Fruit fly (Drosophila melanogaster): ENCODE data around the gene Septin2.

The Septin2 gene

DNA sequence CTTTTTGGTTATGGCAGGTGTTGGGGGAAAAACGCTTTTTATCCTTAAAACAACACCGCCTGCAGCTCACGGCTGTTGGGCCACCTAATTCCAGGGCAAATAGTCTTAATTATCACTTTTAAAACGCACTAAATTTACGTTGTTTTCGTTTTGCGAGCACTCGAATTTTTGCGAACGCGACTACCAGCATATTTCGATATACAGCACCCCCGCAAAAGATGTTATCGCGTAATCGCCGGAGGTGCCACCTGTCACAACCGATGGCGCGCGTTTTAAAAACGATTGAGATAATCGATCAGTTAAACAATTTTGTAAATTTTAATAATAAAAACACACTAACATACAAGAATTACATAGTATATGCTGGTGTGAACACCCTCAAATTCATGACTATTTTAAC is 36.1 kb downstream of the Septin2 start, which contains the start of gene Stat92E:
Gene Stat92E (minus strand): TSS at position 219 of the 400 bp plus-strand sequence.
- no peak for TF ChIP-seq noc (tag; optimal IDR thresholded peaks at IDR 0.05)

DNA sequence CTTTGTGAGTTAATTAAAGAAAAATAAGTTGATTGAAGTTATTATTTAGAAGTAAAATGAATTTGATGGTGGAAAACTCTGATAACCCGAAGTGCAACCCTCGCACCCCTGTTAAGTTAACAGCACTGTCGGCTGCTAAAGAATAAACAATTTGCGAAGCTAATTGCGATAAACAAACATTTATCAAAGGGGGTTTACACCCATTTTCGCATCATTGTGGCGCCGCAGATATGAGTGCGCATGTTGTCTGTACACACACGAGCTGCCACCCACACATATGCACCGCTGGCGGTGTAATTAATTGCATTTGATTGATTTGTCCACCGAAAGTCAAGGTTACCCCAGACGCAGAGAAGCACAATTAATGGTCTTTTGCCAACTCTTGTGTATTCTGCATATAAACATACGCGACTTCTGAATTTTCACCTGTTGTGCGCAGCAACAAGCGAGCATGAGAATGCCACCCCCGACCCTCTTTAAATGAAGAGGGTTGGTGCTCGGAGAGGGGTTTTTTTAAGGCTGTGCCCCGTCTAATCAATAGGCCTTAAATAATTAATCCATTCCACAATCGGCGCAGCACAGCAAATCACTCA is 36.6 kb downstream of the Septin2 start:
- no peak for TF ChIP-seq noc (tag; optimal IDR thresholded peaks at IDR 0.05)

DNA sequence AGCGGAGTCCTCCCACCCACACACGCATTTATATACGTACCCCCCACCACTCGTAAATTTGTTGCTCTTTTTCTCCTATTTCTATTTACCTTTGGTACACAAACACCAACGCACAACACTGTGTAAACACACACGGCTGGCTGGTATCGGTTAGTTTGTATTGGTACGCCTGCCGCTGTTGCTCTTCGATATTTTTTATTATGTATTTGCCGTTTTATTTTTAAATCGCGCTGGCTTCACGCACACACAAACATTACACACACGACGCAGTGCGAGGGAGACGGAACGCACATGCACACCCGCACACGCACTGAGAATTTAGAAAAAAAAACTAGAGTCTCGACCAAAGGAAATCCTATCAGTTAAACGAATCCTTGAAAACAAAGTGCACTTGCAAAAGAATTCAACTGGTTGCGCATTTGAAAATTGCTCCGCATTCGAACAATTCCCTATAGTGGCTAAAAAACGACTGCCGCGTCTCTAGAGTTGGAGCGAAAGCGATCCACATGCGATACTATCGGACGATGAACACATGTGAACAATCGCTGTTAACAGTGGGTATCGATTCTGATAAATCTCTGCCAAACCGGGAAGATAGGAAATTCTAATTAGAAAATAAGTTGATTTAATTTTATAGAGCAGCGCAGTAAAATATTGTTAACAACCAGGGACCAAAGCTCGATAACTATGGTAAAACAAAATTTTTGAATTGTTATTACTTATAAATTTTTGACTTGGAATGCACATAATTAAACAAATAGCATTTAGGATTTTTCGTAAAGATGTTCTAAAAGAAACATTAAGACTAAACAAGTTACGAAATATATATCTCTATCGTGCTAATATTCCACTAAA is 37.3 kb downstream of the Septin2 start:
- TF ChIP-seq noc (tag; optimal IDR thresholded peaks at IDR 0.05), result peak; percentile 69

DNA sequence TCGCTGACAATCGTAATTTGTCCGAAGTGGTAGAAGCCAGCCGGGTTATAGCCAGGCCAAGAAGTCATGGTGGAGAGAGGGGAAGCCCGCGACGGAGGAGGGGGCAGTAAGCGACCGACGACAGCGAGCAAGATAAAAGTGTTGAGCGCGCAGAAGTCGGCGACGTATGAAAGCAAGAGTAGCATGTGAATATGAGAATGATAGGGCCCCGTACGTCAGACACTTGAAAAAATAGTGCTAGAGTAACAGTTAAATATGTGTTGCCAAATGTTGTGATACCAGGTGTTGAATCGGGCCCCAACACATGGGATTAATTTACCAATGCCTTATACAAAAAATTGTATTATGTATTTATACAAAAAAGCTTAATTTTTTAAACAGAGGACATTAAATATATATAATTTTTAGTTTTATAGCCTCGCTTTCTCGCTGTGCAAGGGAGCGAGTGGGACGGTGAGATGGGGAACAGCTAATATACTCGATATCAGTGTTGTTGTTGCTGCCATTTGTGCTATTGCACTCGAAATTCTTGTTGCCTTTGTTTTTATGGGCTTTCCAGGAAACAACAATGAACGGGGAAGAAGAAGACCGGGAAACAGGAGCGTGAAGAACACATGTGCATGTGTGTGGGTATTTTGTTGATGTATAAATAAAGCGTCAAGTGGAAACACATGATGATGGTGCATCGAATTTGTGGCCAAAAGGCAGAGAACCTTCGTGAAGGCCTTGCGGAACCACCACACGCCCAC is 38.1 kb downstream of the Septin2 start:
- TF ChIP-seq noc (tag; optimal IDR thresholded peaks at IDR 0.05), result peak; percentile 91

DNA sequence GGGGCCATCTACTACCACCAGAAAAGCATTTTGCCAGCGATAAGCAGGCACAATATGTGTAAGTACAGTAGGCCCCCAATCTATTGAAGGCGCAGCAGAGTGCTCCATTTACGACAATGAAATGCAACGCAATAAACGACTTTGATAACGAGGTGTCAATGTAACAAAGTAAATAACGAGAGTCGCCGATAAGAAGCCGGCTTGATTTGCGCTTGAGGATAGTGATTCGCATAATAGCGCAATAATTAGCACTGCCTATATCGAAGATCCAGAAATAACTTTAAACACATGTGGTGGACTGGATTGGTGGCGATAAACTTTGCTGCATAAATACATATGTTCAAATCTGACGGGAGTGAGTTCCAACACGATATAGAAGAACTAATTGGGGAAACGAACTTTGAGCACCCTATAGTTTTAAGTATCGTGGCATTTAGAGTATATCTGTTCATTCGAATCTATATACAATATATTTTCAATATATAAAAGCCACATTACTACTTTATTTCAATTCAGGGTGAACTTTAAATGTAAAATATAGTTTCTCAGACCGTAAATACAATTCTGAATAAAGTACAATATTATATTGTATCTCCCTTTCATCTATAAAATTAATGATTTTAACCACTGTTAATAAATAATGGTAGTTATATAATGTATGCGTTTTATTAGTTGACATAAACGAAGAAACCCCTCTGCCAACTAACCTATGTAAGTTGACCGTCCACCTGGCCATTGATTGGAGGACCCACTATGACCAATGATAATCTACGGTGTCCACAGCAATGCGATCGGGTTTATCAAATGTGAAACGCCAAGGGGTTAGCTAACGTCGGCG is 38.9 kb downstream of the Septin2 start:
- no peak for TF ChIP-seq noc (tag; optimal IDR thresholded peaks at IDR 0.05)

DNA sequence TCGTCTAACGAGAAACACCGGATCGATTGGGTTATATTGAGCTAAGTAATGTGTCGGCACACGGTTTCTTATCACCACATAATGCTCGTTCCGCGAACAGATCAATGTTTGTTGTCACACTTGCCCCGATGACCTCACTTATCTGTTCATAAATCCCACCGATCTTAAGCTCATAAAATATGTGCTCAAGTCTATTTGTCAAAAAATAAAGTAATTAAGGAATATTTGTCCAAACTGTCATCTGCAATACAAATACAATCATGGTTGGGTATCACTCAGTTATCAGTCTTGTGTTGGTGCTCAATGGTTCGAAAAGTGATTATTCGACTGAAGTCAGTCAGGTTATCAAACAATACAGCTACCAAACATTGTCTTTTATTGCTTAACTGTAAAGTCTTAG is 39.9 kb downstream of the Septin2 start:
- peak; percentile 93 for TF ChIP-seq noc (tag; optimal IDR thresholded peaks at IDR 0.05)

DNA sequence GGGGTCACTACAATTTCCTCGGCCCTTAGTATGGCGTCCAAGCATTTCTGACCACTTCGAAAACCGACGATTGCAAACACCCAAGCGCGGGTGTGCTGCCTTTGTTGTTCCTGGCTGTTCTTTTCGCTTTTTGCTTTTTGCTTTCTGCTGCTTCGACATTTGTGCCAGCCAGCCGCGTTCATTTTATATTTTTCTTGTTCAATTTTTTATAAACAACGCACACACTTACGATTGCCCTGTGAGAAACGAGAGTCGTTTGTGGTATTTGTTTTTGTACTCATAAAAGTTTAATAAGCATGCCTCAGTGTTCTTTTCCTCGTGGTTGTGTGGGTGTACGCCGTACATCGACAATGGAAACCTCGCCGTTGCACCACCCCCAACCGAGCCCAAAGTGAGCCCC is 40.4 kb downstream of the Septin2 start:
- no peak for TF ChIP-seq noc (tag; optimal IDR thresholded peaks at IDR 0.05)

DNA sequence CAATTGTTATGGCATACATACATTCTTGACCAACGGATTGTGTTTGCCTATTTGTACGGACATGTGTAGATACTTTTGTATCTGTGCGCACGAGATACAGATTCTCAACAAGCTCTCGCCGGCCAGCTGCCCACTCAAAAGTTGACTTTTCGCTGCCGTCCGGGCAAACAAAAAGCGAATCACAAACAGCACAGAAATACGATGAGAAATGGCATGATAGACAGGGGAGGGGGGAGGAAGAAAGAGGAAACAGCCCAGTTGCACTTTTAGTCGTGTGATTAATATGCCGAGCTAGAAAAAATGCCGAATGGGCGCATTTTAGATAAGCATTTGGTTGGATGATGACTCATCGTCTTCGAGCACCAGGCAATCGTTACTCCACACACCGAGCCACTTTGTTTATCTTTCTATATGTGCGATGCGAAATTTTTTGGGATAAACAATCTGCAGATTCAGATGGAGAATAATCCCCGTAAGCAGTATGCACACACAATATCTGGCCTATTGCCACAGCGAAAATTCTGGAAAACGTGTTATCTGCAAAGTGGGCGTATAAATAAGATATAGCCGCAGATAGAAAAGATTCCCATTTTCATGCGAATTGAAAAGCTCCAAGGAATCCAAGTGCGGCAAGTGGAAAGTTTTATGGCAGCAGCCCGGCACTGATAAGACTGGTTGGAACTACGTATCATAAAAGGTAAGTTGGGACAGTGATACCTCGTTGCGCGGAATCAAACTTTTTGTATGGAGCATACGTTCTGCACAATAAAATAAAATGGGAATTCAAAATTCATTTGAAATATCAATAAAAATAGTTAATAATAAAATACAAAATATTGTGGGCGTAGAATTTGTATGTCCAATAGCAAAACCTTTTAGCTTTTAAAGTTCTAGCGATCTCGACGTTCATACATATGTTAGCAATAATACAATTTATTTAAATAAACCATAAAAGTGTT is 41.2 kb downstream of the Septin2 start:
- TF ChIP-seq noc (tag; optimal IDR thresholded peaks at IDR 0.05), result peak; percentile 73

DNA sequence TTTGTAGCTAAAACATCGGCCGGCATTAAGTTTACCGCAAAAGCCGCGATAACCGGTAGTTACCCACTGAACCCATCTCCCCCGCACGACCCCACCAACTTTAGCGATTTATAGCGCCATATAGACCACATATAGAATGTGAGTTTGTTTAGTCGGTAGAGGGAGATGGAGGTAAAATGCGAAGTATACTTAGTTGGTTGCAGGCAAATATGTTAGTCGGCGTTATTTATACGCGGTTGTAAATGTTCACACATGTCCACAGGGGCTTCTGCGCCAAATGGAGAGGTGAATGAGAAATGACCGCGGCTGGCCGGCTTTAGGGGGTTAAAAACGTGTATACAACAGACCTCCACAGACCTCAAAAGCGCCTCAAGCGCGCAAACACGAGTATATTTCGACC is 42.5 kb downstream of the Septin2 start:
- peak; percentile 10 for TF ChIP-seq noc (tag; optimal IDR thresholded peaks at IDR 0.05)

DNA sequence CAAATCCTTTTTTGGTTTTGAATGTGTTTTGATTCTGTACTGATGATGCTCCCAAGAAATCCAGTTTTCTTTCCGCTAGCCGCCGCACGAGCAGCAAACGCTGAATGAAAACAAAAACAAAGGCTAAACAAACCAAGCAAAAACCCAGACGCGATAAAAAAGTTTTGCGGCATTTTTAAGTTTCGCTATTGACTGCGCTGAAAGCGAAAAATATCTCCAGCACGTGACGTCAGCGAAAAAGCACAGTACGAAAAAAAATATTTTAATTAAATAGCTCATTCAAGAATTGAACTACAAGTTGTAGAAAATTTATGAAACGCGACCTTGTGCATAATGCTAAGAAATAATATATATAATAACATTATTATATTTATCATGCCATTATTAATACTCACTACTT is 43.2 kb downstream of the Septin2 start:
- no peak for TF ChIP-seq noc (tag; optimal IDR thresholded peaks at IDR 0.05)

DNA sequence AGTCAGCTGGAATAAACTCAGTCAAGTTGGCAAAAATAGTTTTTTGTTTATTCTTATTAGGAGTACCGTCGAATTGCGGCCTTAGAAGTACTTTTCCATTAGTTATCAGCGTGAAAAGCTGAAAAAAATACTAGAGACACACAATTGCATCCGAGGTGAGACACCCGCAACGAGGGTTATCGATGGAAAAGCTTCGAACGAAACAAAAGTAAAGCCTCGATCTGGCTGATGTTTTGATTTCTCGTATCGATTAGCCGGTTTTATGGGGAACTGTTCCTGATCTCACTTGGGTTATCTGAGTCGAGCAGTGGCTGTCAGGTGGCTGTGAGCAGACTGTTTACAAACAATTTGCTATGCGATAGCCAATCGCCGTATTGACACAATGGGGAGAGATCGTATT is 44.4 kb downstream of the Septin2 start:
- no peak for TF ChIP-seq noc (tag; optimal IDR thresholded peaks at IDR 0.05)

DNA sequence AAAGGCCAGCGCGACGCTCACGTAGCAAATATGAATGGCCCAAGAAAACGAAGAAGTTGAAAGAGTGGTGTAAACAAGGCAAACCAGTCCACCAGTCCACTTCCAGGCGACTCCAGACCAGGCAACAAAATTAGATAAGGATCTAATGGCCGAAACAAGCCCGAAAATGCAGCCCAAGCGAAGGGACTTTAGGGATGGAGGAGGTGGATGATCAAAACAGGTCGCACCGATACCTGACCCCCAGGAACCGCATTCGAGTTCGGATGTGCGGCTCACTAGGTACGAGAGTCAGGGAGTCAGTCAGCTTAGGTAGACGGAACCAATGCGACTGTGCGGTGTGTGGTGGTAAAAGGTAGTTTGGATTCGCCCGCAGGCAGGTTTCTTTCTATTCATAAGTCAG is 44.9 kb downstream of the Septin2 start:
- TF ChIP-seq noc (tag; optimal IDR thresholded peaks at IDR 0.05), result no peak

DNA sequence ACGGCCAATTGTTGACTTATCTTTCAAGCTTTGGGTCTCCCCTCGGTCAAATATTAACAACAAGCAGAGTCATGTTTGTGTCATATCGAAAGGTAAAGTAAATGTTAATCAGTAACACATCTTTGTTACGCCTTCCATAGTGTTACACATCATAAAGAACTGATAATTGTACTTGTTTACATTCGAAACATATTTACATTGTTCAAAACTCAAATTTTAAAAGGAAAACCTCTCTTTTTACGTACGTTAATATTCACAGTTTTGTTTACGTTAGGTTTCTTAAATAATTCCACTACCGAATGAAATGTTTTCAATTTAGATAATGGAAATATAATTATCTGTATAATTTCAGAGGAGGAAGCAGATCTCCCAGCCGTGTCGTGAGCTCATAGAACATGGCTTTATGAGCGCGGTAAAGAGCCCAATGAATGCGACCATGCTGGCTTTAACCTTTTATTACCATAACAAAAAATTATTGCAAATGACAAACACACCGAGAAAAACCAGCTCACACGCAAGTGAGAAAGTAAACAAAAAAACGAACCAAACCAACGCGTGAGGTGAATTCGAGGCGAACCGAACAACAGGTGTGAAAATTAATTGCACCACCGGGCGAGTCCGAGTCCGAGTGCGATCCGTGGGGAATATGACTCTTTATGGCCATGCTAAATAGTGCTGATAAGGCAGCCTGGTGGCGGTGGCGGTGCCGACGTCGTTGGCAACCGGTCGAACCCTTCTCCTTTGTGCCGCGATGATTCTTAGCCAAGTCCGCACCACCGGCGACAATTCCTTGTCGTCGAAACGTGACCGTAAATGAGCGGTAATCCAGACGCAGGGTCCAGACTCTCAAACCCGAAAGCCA is 45.6 kb downstream of the Septin2 start:
- no peak for TF ChIP-seq noc (tag; optimal IDR thresholded peaks at IDR 0.05)
